Fruit fly (Drosophila melanogaster): Measurements from ENCODE around the gene APC7.

Gene APC7

dm6 chrX:6592093-6592492, 4.8 kb upstream of the APC7 start (continued):
- TF ChIP-seq CG10321 (GFP tag; IDR thresholded peaks at IDR 0.05) = no peak
- peak; percentile 25 for TF ChIP-seq CG15696 (tag; optimal IDR thresholded peaks at IDR 0.05)
- TF ChIP-seq CG34224 (GFP tag; IDR thresholded peaks at IDR 0.05; ENCODE audit: partially characterized antibody) = no peak
- TF ChIP-seq HLHmδ (GFP tag; optimal IDR thresholded peaks at IDR 0.05) = no peak
- no peak for TF ChIP-seq CG17186 (GFP tag; optimal IDR thresholded peaks at IDR 0.05)
- no peak for TF ChIP-seq CG13624 (GFP tag; optimal IDR thresholded peaks at IDR 0.05)
- no peak for TF ChIP-seq tap (tag; optimal IDR thresholded peaks at IDR 0.05)
- TF ChIP-seq YL-1 (GFP tag; optimal IDR thresholded peaks at IDR 0.05) = no peak
- no peak for TF ChIP-seq luna (GFP tag; optimal IDR thresholded peaks at IDR 0.05)
- TF ChIP-seq CG14965 (GFP tag; optimal IDR thresholded peaks at IDR 0.05; ENCODE audit: borderline replicate concordance) = no peak
- no peak for TF ChIP-seq yki (optimal IDR thresholded peaks at IDR 0.05)
- peak; percentile 80 for TF ChIP-seq oc (tag; optimal IDR thresholded peaks at IDR 0.05)
- no peak for TF ChIP-seq CG10147 (GFP tag; optimal IDR thresholded peaks at IDR 0.05)
- TF ChIP-seq sd (tag; optimal IDR thresholded peaks at IDR 0.05) = no peak
- peak; percentile 14 for TF ChIP-seq Sox100B (GFP tag; optimal IDR thresholded peaks at IDR 0.05)
- no peak for TF ChIP-seq Lhr (GFP tag; optimal IDR thresholded peaks at IDR 0.05)
- TF ChIP-seq sug (tag; optimal IDR thresholded peaks at IDR 0.05) = peak; percentile 45
- TF ChIP-seq stwl (tag; optimal IDR thresholded peaks at IDR 0.05) = no peak
- TF ChIP-seq pzg (GFP tag; optimal IDR thresholded peaks at IDR 0.05) = no peak
- TF ChIP-seq Asciz (GFP tag; optimal IDR thresholded peaks at IDR 0.05) = peak; percentile 5
- TF ChIP-seq CG15601 (tag; optimal IDR thresholded peaks at IDR 0.05) = no peak
- no peak for TF ChIP-seq zen (tag; optimal IDR thresholded peaks at IDR 0.05)
- no peak for TF ChIP-seq CG4404 (GFP tag; IDR thresholded peaks at IDR 0.05)
- TF ChIP-seq CG6813 (GFP tag; optimal IDR thresholded peaks at IDR 0.05) = peak; percentile 79
- no peak for TF ChIP-seq CG3163 (GFP tag; optimal IDR thresholded peaks at IDR 0.05)
- peak; percentile 52 for TF ChIP-seq nom (GFP tag; optimal IDR thresholded peaks at IDR 0.05)
- no peak for TF ChIP-seq CG13775 (GFP tag; optimal IDR thresholded peaks at IDR 0.05)
- TF ChIP-seq Dll (GFP tag; IDR thresholded peaks at IDR 0.05; ENCODE audit: partially characterized antibody) = no peak
- TF ChIP-seq CG10654 (GFP tag; optimal IDR thresholded peaks at IDR 0.05) = no peak
- no peak for TF ChIP-seq Nf-YB (GFP tag; optimal IDR thresholded peaks at IDR 0.05)
- TF ChIP-seq MTF-1 (GFP tag; optimal IDR thresholded peaks at IDR 0.05; ENCODE audit: borderline replicate concordance) = peak; percentile 64
- no peak for TF ChIP-seq al (GFP tag; IDR thresholded peaks at IDR 0.05)
- no peak for TF ChIP-seq Jarid2 (GFP tag; optimal IDR thresholded peaks at IDR 0.05)
- no peak for TF ChIP-seq chn (GFP tag; optimal IDR thresholded peaks at IDR 0.05)
- TF ChIP-seq CG4360 (GFP tag; IDR thresholded peaks at IDR 0.05) = no peak
- TF ChIP-seq lilli (GFP tag; optimal IDR thresholded peaks at IDR 0.05) = peak; percentile 1
- no peak for TF ChIP-seq CG11398 (GFP tag; optimal IDR thresholded peaks at IDR 0.05)
- no peak for TF ChIP-seq emc (GFP tag; optimal IDR thresholded peaks at IDR 0.05)
- no peak for TF ChIP-seq CG10979 (tag; optimal IDR thresholded peaks at IDR 0.05)
- no peak for TF ChIP-seq CG2712 (tag; optimal IDR thresholded peaks at IDR 0.05)
- no peak for TF ChIP-seq dan (GFP tag; IDR thresholded peaks at IDR 0.05)
- no peak for TF ChIP-seq CG8924 (tag; optimal IDR thresholded peaks at IDR 0.05)
- no peak for TF ChIP-seq tll (GFP tag; optimal IDR thresholded peaks at IDR 0.05)
- TF ChIP-seq CG3726 (GFP tag; IDR thresholded peaks at IDR 0.05) = no peak
- TF ChIP-seq H15 (GFP tag; IDR thresholded peaks at IDR 0.05) = no peak
- no peak for TF ChIP-seq Hsf (GFP tag; optimal IDR thresholded peaks at IDR 0.05)
- TF ChIP-seq Deaf1 (tag; optimal IDR thresholded peaks at IDR 0.05) = no peak
- TF ChIP-seq da (GFP tag; optimal IDR thresholded peaks at IDR 0.05) = no peak
- no peak for TF ChIP-seq sens-2 (GFP tag; IDR thresholded peaks at IDR 0.05)
- no peak for TF ChIP-seq wor (GFP tag; IDR thresholded peaks at IDR 0.05)
- TF ChIP-seq kay (GFP tag; optimal IDR thresholded peaks at IDR 0.05) = no peak

All from whole organism, embryonic.